Worm (Caenorhabditis elegans): ENCODE results near the gene F54C9.14.

Gene F54C9.14

ce11 chrII:8587660-8588230 lies 25.6 kb downstream of the F54C9.14 start:
- TF ChIP-seq unc-62 (GFP tag; optimal IDR thresholded peaks at IDR 0.05), result no peak

ce11 chrII:8588442-8588841 lies 26.3 kb downstream of the F54C9.14 start:
- TF ChIP-seq unc-62 (GFP tag; optimal IDR thresholded peaks at IDR 0.05), result no peak

ce11 chrII:8589227-8589626 lies 27.1 kb downstream of the F54C9.14 start:
- no peak for TF ChIP-seq unc-62 (GFP tag; optimal IDR thresholded peaks at IDR 0.05)

- TF ChIP-seq unc-62 (GFP tag; optimal IDR thresholded peaks at IDR 0.05), result no peak
Measured at ce11 chrII:8590684-8591083, 28.6 kb downstream of the F54C9.14 start, which contains the start of gene aptf-4. TSS of gene aptf-4 (plus strand) at chrII:8590984.

- no peak for TF ChIP-seq unc-62 (GFP tag; optimal IDR thresholded peaks at IDR 0.05)
Measured at ce11 chrII:8593840-8594625, 31.9 kb downstream of the F54C9.14 start, which contains the start of gene aptf-3. TSS of gene aptf-3 (plus strand) at chrII:8594190.

ce11 chrII:8599214-8599613 lies 37.1 kb downstream of the F54C9.14 start, which contains the start of gene F28C6.5:
TSS of gene F28C6.5 (plus strand) at chrII:8599514.
- no peak for TF ChIP-seq unc-62 (GFP tag; optimal IDR thresholded peaks at IDR 0.05)

ce11 chrII:8600165-8600564 lies 38.1 kb downstream of the F54C9.14 start, which contains the start of gene pigg-1:
TSS of gene pigg-1 (minus strand) at chrII:8600265.
- no peak for TF ChIP-seq unc-62 (GFP tag; optimal IDR thresholded peaks at IDR 0.05)

- TF ChIP-seq unc-62 (GFP tag; optimal IDR thresholded peaks at IDR 0.05), result no peak
Measured at ce11 chrII:8602337-8602944, 40.3 kb downstream of the F54C9.14 start, which contains the start of the genes cpf-1 and rpl-26. TSS of gene cpf-1 (minus strand) at chrII:8602440. TSS of gene rpl-26 (plus strand) at chrII:8602785.

ce11 chrII:8603567-8604359 lies 41.7 kb downstream of the F54C9.14 start, which contains the start of gene suf-1:
TSS of gene suf-1 (plus strand) at chrII:8603846.
- no peak for TF ChIP-seq unc-62 (GFP tag; optimal IDR thresholded peaks at IDR 0.05)

- TF ChIP-seq unc-62 (GFP tag; optimal IDR thresholded peaks at IDR 0.05), result no peak
Measured at ce11 chrII:8606549-8606948, 44.4 kb downstream of the F54C9.14 start, which contains the start of gene F28C6.8. TSS of gene F28C6.8 (plus strand) at chrII:8606849.

- no peak for TF ChIP-seq unc-62 (GFP tag; optimal IDR thresholded peaks at IDR 0.05)
Measured at ce11 chrII:8607662-8608061, 45.6 kb downstream of the F54C9.14 start, which contains the start of gene F28C6.10. TSS of gene F28C6.10 (plus strand) at chrII:8607962.

ce11 chrII:8610085-8610484 lies 48.0 kb downstream of the F54C9.14 start, which contains the start of gene F28C6.9:
TSS of gene F28C6.9 (minus strand) at chrII:8610185.
- TF ChIP-seq unc-62 (GFP tag; optimal IDR thresholded peaks at IDR 0.05), result no peak

- no peak for TF ChIP-seq unc-62 (GFP tag; optimal IDR thresholded peaks at IDR 0.05)
Measured at ce11 chrII:8610585-8610984, 48.5 kb downstream of the F54C9.14 start.

ce11 chrII:8611330-8611729 lies 49.2 kb downstream of the F54C9.14 start:
- no peak for TF ChIP-seq unc-62 (GFP tag; optimal IDR thresholded peaks at IDR 0.05)

- TF ChIP-seq unc-62 (GFP tag; optimal IDR thresholded peaks at IDR 0.05), result no peak
Measured at ce11 chrII:8612470-8612869, 50.4 kb downstream of the F54C9.14 start, which contains the start of gene T22C8.1. TSS of gene T22C8.1 (plus strand) at chrII:8612770.

All from whole organism, dauer.